Worm (Caenorhabditis elegans): ENCODE data around the gene C16A11.4.

Gene C16A11.4

ce11 chrII:4203729-4204184 lies 23.1 kb upstream of the C16A11.4 start, which contains the start of gene mth-1:
TSS of gene mth-1 (minus strand) at chrII:4203779.
- TF ChIP-seq hnd-1 (tag; optimal IDR thresholded peaks at IDR 0.05) (no peak), scrt-1 (GFP tag; IDR thresholded peaks at IDR 0.05) (no peak), hmg-4 (GFP tag; optimal IDR thresholded peaks at IDR 0.05) (no peak), B0310.2 (tag; optimal IDR thresholded peaks at IDR 0.05) (no peak), flt-1 (GFP tag; IDR thresholded peaks at IDR 0.05) (no peak), pes-1 (GFP tag; IDR thresholded peaks at IDR 0.05) (no peak), tbx-11 (GFP tag; IDR thresholded peaks at IDR 0.05) (no peak), hmbx-1 (tag; optimal IDR thresholded peaks at IDR 0.05) (no peak)

DNA sequence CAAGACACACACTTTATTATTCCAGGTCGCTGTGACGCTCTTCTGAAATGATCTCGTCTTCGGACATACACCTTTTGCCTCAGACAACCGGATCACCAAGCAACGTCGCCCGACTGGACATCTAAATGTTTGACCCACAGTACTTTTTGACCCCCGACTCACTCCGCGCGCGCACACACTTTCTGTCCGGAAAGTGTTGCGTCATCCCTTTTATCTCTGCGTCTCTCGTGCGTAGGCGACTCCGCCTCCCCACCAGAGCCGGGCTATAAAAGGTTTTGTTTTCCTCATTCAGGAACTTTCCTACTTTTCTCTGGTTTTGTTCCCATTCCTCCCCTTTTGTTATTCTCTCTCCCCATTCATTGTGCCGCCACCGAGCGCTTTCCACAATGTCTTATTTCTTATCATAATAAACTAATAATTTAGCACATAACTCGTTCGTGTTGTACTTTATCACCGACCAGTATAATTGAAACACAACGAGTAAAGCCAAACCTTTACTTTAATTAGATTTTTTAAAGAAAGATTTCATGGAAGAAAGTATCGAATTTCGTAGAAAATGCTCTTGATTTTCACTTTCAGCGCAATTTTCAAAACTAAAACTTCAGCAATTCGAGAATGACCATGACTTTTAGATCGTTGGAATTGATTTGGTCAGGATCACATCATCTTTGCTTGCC lies 17.6 kb upstream of the C16A11.4 start, which contains the start of gene F31D5.6:
Gene F31D5.6, plus strand, starts transcription at position 627 of the 677 bp plus-strand sequence.
- no peak for TF ChIP-seq ama-1 (optimal IDR thresholded peaks at IDR 0.05)
- no peak for TF ChIP-seq ets-7 (tag; optimal IDR thresholded peaks at IDR 0.05)
- 0 out of 2 replicates have a peak, but pooled peaks have one; percentile 43 for TF ChIP-seq sea-1 (GFP tag; conservative IDR thresholded peaks at IDR 0.05)

DNA sequence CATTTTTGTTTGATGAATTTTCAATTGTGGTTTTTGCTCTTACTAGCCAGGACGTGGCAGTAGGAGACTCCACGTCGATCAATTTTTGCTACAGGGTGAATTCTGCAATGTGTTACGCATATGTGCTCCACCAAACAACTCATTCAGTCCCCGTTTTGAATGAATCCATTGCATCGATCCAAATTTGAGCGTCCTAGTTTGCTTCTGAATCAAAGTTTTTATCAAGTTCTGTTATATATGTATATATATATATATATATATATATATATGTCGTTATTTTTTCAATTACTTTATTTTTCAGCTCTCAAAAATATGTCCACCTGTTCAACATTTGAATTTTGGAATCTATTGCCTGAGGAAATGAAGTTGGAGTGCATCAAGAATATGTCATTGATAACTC lies 15.7 kb upstream of the C16A11.4 start, which contains the start of gene F31D5.7:
Gene F31D5.7, plus strand, starts transcription at position 301 of the 400 bp plus-strand sequence.
- TF ChIP-seq hmg-4 (GFP tag; optimal IDR thresholded peaks at IDR 0.05) (no peak), ceh-13 (GFP tag; optimal IDR thresholded peaks at IDR 0.05) (no peak), hnd-1 (tag; optimal IDR thresholded peaks at IDR 0.05) (no peak)

ce11 chrII:4215318-4215717 lies 11.5 kb upstream of the C16A11.4 start, which contains the start of gene F31D5.2:
TSS of gene F31D5.2 (plus strand) at chrII:4215618.
- TF ChIP-seq B0310.2 (tag; optimal IDR thresholded peaks at IDR 0.05): no peak

- TF ChIP-seq tra-4 (tag; optimal IDR thresholded peaks at IDR 0.05) (no peak), ama-1 (optimal IDR thresholded peaks at IDR 0.05) (no peak), ceh-13 (GFP tag; optimal IDR thresholded peaks at IDR 0.05) (no peak), hmbx-1 (tag; optimal IDR thresholded peaks at IDR 0.05) (no peak), scrt-1 (GFP tag; IDR thresholded peaks at IDR 0.05) (no peak), ets-7 (tag; optimal IDR thresholded peaks at IDR 0.05) (no peak), B0310.2 (tag; optimal IDR thresholded peaks at IDR 0.05) (no peak), aly-1 (tag; optimal IDR thresholded peaks at IDR 0.05) (no peak), ceh-36 (tag; optimal IDR thresholded peaks at IDR 0.05) (no peak), tbx-37 (GFP tag; conservative IDR thresholded peaks at IDR 0.05) (no peak), F13C5.2 (tag; optimal IDR thresholded peaks at IDR 0.05) (no peak), tbx-11 (GFP tag; IDR thresholded peaks at IDR 0.05) (no peak), hnd-1 (tag; optimal IDR thresholded peaks at IDR 0.05) (no peak), sea-1 (GFP tag; conservative IDR thresholded peaks at IDR 0.05) (no peak), pes-1 (GFP tag; IDR thresholded peaks at IDR 0.05) (no peak), hmg-4 (GFP tag; optimal IDR thresholded peaks at IDR 0.05) (no peak), flt-1 (GFP tag; IDR thresholded peaks at IDR 0.05) (no peak)
Measured at ce11 chrII:4219062-4219461, 7.8 kb upstream of the C16A11.4 start, which contains the start of gene F31D5.1. TSS of gene F31D5.1 (plus strand) at chrII:4219362.

ce11 chrII:4222469-4222868 lies 4.4 kb upstream of the C16A11.4 start:
- TF ChIP-seq sea-1 (GFP tag; conservative IDR thresholded peaks at IDR 0.05) (no peak), flt-1 (GFP tag; IDR thresholded peaks at IDR 0.05) (no peak), scrt-1 (GFP tag; IDR thresholded peaks at IDR 0.05) (no peak), ceh-13 (GFP tag; optimal IDR thresholded peaks at IDR 0.05) (no peak), ceh-36 (tag; optimal IDR thresholded peaks at IDR 0.05) (no peak), hnd-1 (tag; optimal IDR thresholded peaks at IDR 0.05) (no peak), tra-4 (tag; optimal IDR thresholded peaks at IDR 0.05) (no peak), B0310.2 (tag; optimal IDR thresholded peaks at IDR 0.05) (no peak), tbx-11 (GFP tag; IDR thresholded peaks at IDR 0.05) (no peak), hmbx-1 (tag; optimal IDR thresholded peaks at IDR 0.05) (no peak), pes-1 (GFP tag; IDR thresholded peaks at IDR 0.05) (no peak), tbx-37 (GFP tag; conservative IDR thresholded peaks at IDR 0.05) (no peak), ets-7 (tag; optimal IDR thresholded peaks at IDR 0.05) (no peak)

DNA sequence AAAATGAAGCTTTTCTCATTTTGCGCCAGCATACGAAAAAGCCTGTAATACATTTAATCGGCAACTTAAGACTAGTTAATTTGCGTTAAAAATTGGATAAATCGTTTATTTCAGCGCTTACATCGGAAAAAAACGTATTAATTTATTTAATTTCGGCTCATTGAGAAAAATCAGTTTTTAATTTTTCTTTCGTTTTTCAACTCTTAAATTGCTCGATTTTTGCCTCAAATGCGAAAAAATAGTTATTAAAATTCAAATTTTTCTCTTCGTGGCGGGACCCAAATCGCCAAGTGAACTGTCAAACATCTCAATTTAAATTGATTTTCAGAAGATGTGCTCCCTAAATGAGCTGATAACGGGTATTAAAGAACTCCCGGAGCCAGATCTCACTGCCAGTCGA lies 3.9 kb upstream of the C16A11.4 start, which contains the start of gene C16A11.5:
Gene C16A11.5, plus strand, starts transcription at position 323 of the 400 bp plus-strand sequence.
- TF ChIP-seq sea-1 (GFP tag; conservative IDR thresholded peaks at IDR 0.05) (no peak), ets-7 (tag; optimal IDR thresholded peaks at IDR 0.05) (no peak), F13C5.2 (tag; optimal IDR thresholded peaks at IDR 0.05) (no peak), tbx-37 (GFP tag; conservative IDR thresholded peaks at IDR 0.05) (no peak), B0310.2 (tag; optimal IDR thresholded peaks at IDR 0.05) (no peak), ceh-36 (tag; optimal IDR thresholded peaks at IDR 0.05) (no peak), scrt-1 (GFP tag; IDR thresholded peaks at IDR 0.05) (no peak), pes-1 (GFP tag; IDR thresholded peaks at IDR 0.05) (no peak), tra-4 (tag; optimal IDR thresholded peaks at IDR 0.05) (no peak), aly-1 (tag; optimal IDR thresholded peaks at IDR 0.05) (no peak), hnd-1 (tag; optimal IDR thresholded peaks at IDR 0.05) (no peak), hmg-4 (GFP tag; optimal IDR thresholded peaks at IDR 0.05) (no peak)

DNA sequence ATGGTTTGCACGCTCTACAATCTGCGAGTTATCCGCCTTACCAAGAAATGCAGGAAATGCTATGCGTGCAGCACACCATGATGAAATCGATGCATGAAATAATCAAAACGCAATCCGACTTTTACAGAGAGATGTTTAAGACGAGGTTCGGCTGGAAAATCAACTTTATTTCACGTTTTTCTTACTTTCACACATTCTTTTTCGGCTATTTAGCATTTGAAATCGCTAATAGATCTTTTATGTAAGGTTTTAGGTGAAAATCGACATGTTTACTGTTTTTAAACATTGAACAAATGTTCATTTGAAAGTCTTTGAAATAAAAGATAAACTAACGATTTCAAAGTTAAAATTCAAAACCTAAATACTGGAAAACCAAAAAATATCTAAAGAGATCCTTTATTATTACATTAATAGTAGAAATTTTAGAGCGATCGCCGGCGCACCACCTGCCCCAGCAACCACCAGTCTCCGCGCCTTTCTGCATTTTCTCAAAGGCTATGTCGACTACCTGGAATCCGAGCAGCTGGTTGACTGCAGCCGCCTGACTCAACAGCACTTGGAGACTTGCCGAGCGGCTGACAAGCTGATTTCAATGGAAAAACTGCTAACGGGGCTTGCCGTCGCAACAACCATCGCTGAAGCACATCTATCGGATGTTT lies 1.4 kb downstream of the C16A11.4 start:
- no peak for TF ChIP-seq ama-1 (optimal IDR thresholded peaks at IDR 0.05)
- TF ChIP-seq tbx-37 (GFP tag; conservative IDR thresholded peaks at IDR 0.05): no peak
- no peak for TF ChIP-seq F13C5.2 (tag; optimal IDR thresholded peaks at IDR 0.05)
- TF ChIP-seq hnd-1 (tag; optimal IDR thresholded peaks at IDR 0.05): no peak
- no peak for TF ChIP-seq aly-1 (tag; optimal IDR thresholded peaks at IDR 0.05)
- TF ChIP-seq tra-4 (tag; optimal IDR thresholded peaks at IDR 0.05): no peak
- no peak for TF ChIP-seq pes-1 (GFP tag; IDR thresholded peaks at IDR 0.05)
- TF ChIP-seq flt-1 (GFP tag; IDR thresholded peaks at IDR 0.05): no peak
- TF ChIP-seq ceh-13 (GFP tag; optimal IDR thresholded peaks at IDR 0.05): no peak
- TF ChIP-seq sea-1 (GFP tag; conservative IDR thresholded peaks at IDR 0.05): no peak
- no peak for TF ChIP-seq ets-7 (tag; optimal IDR thresholded peaks at IDR 0.05)
- TF ChIP-seq tbx-11 (GFP tag; IDR thresholded peaks at IDR 0.05): no peak
- no peak for TF ChIP-seq hmbx-1 (tag; optimal IDR thresholded peaks at IDR 0.05)
- no peak for TF ChIP-seq hmg-4 (GFP tag; optimal IDR thresholded peaks at IDR 0.05)
- TF ChIP-seq ceh-36 (tag; optimal IDR thresholded peaks at IDR 0.05): no peak
- TF ChIP-seq scrt-1 (GFP tag; IDR thresholded peaks at IDR 0.05): no peak
- TF ChIP-seq B0310.2 (tag; optimal IDR thresholded peaks at IDR 0.05): no peak
